Worm (Caenorhabditis elegans) whole organism, midembryonic: ENCODE measurements around the gene epac-1.

Source experiments
- T22C8.4 ChIP-seq: fragments of 200-800 bp; sonication (Bioruptor generic); IDR thresholded peaks from 2 replicates; pipeline ENCODE4 v1.3.6; 2022; ENCODE audit warnings: missing genetic modification characterization, missing compliant biosample characterization
- cog-1 ChIP-seq: sonication (generic microtip); optimal IDR thresholded peaks from 2 replicates; lab custom pipeline; 2016; ENCODE audit warnings: missing genetic modification characterization, missing compliant biosample characterization
- flt-1 ChIP-seq: fragments of 200-800 bp; sonication (Bioruptor generic); IDR thresholded peaks from 2 replicates; pipeline ENCODE4 v1.3.6; 2022; ENCODE audit warnings: missing genetic modification characterization, missing compliant biosample characterization
- klf-2 ChIP-seq: fragments of 200-800 bp; sonication (Bioruptor generic); conservative IDR thresholded peaks from 2 replicates; pipeline ENCODE4 v1.3.6; 2022; ENCODE audit warnings: missing genetic modification reagents, missing genetic modification characterization, missing compliant biosample characterization
- med-1 ChIP-seq: sonication (generic microtip); optimal IDR thresholded peaks from 2 replicates; lab custom pipeline; 2017; ENCODE audit warnings: missing genetic modification characterization, mild to moderate bottlenecking, missing compliant biosample characterization, antibody characterized with exemption, missing genetic modification reagents; ENCODE audit not compliant: insufficient read depth
- ref-1 ChIP-seq: fragments of 200-800 bp; sonication (Bioruptor generic); conservative IDR thresholded peaks from 2 replicates; pipeline ENCODE4 v1.3.6; 2022; ENCODE audit warnings: missing genetic modification reagents, missing genetic modification characterization, missing compliant biosample characterization
- tab-1 ChIP-seq: fragments of 200-800 bp; sonication (Bioruptor generic); IDR thresholded peaks from 2 replicates; pipeline ENCODE4 v1.3.6; 2022; ENCODE audit warnings: missing genetic modification characterization, missing compliant biosample characterization
- ztf-23 ChIP-seq: fragments of 200-800 bp; sonication (Bioruptor generic); IDR thresholded peaks from 2 replicates; pipeline ENCODE4 v1.3.6; 2022; ENCODE audit warnings: missing genetic modification reagents, missing genetic modification characterization, missing compliant biosample characterization
- ztf-29 ChIP-seq: fragments of 200-800 bp; sonication (Bioruptor generic); IDR thresholded peaks from 2 replicates; pipeline ENCODE4 v1.3.6; 2022; ENCODE audit warnings: missing genetic modification reagents, missing genetic modification characterization, missing compliant biosample characterization

The epac-1 gene

ce11 chrIII:10197416-10197815 lies 8.4 kb downstream of the epac-1 start, which contains the start of gene dod-6:
Gene dod-6 (plus strand): TSS chrIII:10197716.
- TF ChIP-seq ref-1 (GFP tag; lab: Robert Waterston, UW) (no peak), T22C8.4 (GFP tag; lab: Robert Waterston, UW) (no peak), cog-1 (no peak), med-1 (GFP tag; lab: Kevin White, UChicago) (no peak), tab-1 (GFP tag; lab: Robert Waterston, UW) (no peak), ztf-29 (no peak), ztf-23 (GFP tag; lab: Robert Waterston, UW) (no peak), flt-1 (no peak), klf-2 (GFP tag; lab: Robert Waterston, UW) (no peak)

DNA sequence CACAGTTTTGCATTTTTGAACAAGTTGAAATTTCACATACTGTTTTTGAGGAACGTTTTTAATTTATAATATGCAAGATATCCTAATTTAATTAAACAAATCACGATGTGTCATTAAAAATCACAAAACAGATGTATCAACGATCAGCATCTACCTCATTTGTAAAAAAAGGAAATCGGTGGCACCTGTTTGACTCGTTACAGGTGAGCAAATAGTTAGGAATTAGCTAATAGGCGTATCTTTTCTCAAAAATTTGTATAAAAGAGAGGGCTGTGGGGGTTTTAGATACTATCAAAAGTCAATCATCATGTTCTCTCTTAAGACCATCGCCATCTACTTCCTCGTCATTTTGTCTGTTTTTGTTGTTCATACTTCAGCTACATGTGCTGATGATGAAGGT lies 10.0 kb downstream of the epac-1 start, which contains the start of gene T20G5.8:
Gene T20G5.8, plus strand, starts transcription at position 301 of the 400 bp plus-strand sequence.
- TF ChIP-seq T22C8.4 (GFP tag; lab: Robert Waterston, UW) (no peak), med-1 (GFP tag; lab: Kevin White, UChicago) (no peak), flt-1 (no peak), ztf-29 (no peak), ztf-23 (GFP tag; lab: Robert Waterston, UW) (no peak), klf-2 (GFP tag; lab: Robert Waterston, UW) (no peak), ref-1 (GFP tag; lab: Robert Waterston, UW) (no peak)

ce11 chrIII:10201235-10201634 lies 12.2 kb downstream of the epac-1 start, which contains the start of the genes T20G5.13 and T20G5.12:
Gene T20G5.13 (minus strand): TSS chrIII:10201335.
Gene T20G5.12 (plus strand): TSS chrIII:10201604.
- TF ChIP-seq T22C8.4 (GFP tag; lab: Robert Waterston, UW) (no peak), ztf-23 (GFP tag; lab: Robert Waterston, UW) (no peak)

DNA sequence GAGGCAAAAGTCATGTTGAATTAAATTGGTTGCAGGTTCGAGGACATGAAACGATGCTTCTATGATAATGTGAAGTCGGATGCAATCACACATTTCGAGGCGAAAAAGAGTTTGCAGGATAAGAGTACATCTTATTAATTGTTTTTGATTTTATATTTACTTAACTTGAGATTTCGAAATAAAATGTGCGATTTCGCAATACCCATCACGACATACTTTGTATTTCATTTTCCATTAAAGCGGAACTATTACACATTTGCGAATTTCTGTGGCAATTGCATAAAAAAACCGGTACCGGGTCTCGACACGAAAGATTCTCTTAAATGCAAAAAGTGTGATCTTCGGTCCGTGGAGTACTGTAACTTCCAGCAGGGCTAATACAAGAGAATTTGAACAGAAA lies 13.4 kb downstream of the epac-1 start:
- TF ChIP-seq tab-1 (GFP tag; lab: Robert Waterston, UW) = no peak
- TF ChIP-seq ref-1 (GFP tag; lab: Robert Waterston, UW) = no peak
- no peak for TF ChIP-seq T22C8.4 (GFP tag; lab: Robert Waterston, UW)
- no peak for TF ChIP-seq klf-2 (GFP tag; lab: Robert Waterston, UW)
- TF ChIP-seq ztf-29 = no peak
- TF ChIP-seq ztf-23 (GFP tag; lab: Robert Waterston, UW) = no peak

ce11 chrIII:10202894-10203871 lies 14.2 kb downstream of the epac-1 start, which contains the start of gene chc-1:
Gene chc-1 (plus strand): TSS chrIII:10203821.
- TF ChIP-seq tab-1 (GFP tag; lab: Robert Waterston, UW) (no peak), flt-1 (no peak), ztf-29 (no peak), ref-1 (GFP tag; lab: Robert Waterston, UW) (no peak)

DNA sequence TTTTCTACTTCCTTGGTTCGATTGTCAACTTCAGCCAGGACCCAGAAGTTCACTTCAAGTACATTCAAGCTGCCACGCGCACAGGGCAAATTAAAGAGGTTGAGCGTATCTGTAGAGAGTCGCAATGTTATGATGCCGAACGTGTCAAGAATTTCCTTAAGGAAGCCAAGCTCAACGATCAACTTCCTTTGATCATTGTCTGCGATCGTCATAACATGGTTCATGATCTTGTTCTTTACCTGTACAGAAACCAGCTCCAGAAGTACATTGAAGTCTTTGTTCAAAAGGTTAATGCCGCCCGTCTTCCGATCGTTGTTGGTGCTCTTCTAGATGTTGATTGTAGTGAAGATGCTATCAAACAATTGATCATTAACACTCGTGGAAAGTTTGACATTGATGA lies 17.3 kb downstream of the epac-1 start:
- TF ChIP-seq ztf-29 (no peak), klf-2 (GFP tag; lab: Robert Waterston, UW) (no peak), tab-1 (GFP tag; lab: Robert Waterston, UW) (no peak), T22C8.4 (GFP tag; lab: Robert Waterston, UW) (no peak), flt-1 (no peak), ztf-23 (GFP tag; lab: Robert Waterston, UW) (no peak), ref-1 (GFP tag; lab: Robert Waterston, UW) (no peak), med-1 (GFP tag; lab: Kevin White, UChicago) (no peak), cog-1 (no peak)

- TF ChIP-seq med-1 (GFP tag; lab: Kevin White, UChicago) = no peak
- no peak for TF ChIP-seq tab-1 (GFP tag; lab: Robert Waterston, UW)
- TF ChIP-seq flt-1 = 0 out of 2 replicates have a peak, but pooled peaks have one; percentile 28
- no peak for TF ChIP-seq T22C8.4 (GFP tag; lab: Robert Waterston, UW)
Observed at ce11 chrIII:10209703-10210102, 20.7 kb downstream of the epac-1 start, which contains the start of gene T20G5.9. Gene T20G5.9 (plus strand): TSS chrIII:10209840.

DNA sequence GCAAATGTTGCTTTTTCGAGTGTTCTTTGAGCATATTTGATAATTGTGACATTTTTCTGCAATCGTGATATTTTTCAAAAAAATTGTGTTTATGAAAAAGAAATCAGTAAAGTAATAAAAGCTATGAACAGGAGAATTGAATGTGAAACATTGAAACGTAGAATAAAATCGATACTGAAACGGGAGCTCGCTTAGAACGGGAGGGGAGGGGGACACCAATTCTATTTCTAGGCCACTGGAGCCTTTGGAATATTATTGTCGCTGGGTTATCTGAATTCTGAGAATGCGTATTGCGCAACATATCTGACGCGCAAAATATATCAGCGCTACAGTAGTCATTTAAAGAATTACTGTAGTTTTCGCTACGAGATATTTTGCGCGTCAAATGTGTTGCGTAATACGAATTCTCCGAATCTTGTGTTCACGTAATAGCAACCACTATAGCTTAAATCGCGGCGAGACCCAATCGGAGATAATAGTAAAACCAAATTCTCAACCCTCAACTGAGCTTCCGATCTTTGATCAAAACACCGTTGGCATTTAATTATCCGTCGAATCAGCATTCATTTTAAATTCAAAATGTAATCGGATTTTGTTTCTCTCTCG lies 23.0 kb downstream of the epac-1 start, which contains the start of the genes blos-1 and best-18:
Gene blos-1, minus strand, starts transcription at position 58 of the 606 bp plus-strand sequence.
Gene best-18, plus strand, starts transcription at position 508 of the 606 bp plus-strand sequence.
- TF ChIP-seq med-1 (GFP tag; lab: Kevin White, UChicago) = no peak
- TF ChIP-seq T22C8.4 (GFP tag; lab: Robert Waterston, UW) = peak; percentile 51; the same call in 1 of the 2 replicates

- TF ChIP-seq T22C8.4 (GFP tag; lab: Robert Waterston, UW) (no peak), med-1 (GFP tag; lab: Kevin White, UChicago) (no peak), tab-1 (GFP tag; lab: Robert Waterston, UW) (no peak), cog-1 (no peak)
Observed at ce11 chrIII:10214540-10214979, 25.5 kb downstream of the epac-1 start.

DNA sequence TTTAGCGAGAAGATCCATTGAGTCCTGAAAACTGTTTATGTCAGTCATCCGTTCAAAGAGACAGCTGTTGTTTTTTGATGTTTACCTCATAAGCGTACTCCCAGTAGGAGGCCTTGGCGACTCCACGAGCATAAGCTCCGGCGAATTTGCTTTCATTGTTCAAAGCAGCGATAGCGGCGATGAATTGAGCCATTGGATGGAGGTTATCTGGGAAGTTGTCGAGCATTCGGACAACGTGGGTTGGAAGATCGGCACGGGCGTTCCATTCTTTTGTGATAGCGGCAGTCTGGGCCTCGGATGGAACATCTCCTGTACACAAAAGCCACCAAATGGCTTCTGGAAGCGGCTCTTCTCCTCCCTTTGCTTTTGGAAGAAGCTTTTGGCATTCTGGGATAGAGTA lies 26.9 kb downstream of the epac-1 start:
- no peak for TF ChIP-seq ztf-29
- TF ChIP-seq med-1 (GFP tag; lab: Kevin White, UChicago) = no peak
- no peak for TF ChIP-seq tab-1 (GFP tag; lab: Robert Waterston, UW)
- TF ChIP-seq ztf-23 (GFP tag; lab: Robert Waterston, UW) = no peak
- no peak for TF ChIP-seq flt-1
- TF ChIP-seq cog-1 = no peak
- TF ChIP-seq ref-1 (GFP tag; lab: Robert Waterston, UW) = no peak
- no peak for TF ChIP-seq T22C8.4 (GFP tag; lab: Robert Waterston, UW)
- TF ChIP-seq klf-2 (GFP tag; lab: Robert Waterston, UW) = no peak
